Fruit fly (Drosophila melanogaster) whole organism, embryonic: ENCODE measurements around the gene gdl.
A peak's percentile ranks its signal among the peaks of the same experiment; 100 is the strongest.

Experiments
- CG1024 ChIP-seq: fragments of 200-800 bp; sonication (Bioruptor generic); IDR thresholded peaks from 2 replicates; pipeline ENCODE4 v1.3.6; 2022; ENCODE audit warnings: missing biosample characterization, missing genetic modification characterization
- CG10267 ChIP-seq: fragments of 200-800 bp; sonication (Bioruptor generic); optimal IDR thresholded peaks from 2 replicates; lab custom pipeline; 2018; ENCODE audit warnings: missing biosample characterization, mild to moderate bottlenecking, missing genetic modification characterization, moderate library complexity
- CG15073 ChIP-seq: fragments of 200-800 bp; sonication (Bioruptor generic); optimal IDR thresholded peaks from 2 replicates; lab custom pipeline; 2016; ENCODE audit warnings: missing biosample characterization, missing genetic modification characterization
- CG1603 ChIP-seq: fragments of 200-800 bp; sonication (Bioruptor generic); optimal IDR thresholded peaks from 2 replicates; lab custom pipeline; 2019; ENCODE audit warnings: missing biosample characterization, mild to moderate bottlenecking, missing genetic modification characterization, moderate library complexity
- CG16813 ChIP-seq: fragments of 200-800 bp; sonication (Bioruptor generic); IDR thresholded peaks from 3 replicates; pipeline ENCODE4 v1.3.6; 2022; ENCODE audit warnings: missing biosample characterization, missing genetic modification characterization; ENCODE audit not compliant: partially characterized antibody
- CG17829 ChIP-seq: fragments of 200-800 bp; optimal IDR thresholded peaks from 2 replicates; lab custom pipeline; 2019; ENCODE audit warnings: missing biosample characterization, mild to moderate bottlenecking, missing genetic modification characterization, moderate library complexity
- CG2202 ChIP-seq: fragments of 200-800 bp; sonication (Bioruptor generic); optimal IDR thresholded peaks from 2 replicates; lab custom pipeline; 2018; ENCODE audit warnings: missing biosample characterization, mild to moderate bottlenecking, missing genetic modification characterization
- CG2712 ChIP-seq: fragments of 200-800 bp; optimal IDR thresholded peaks from 3 replicates; lab custom pipeline; 2019; ENCODE audit warnings: missing biosample characterization, mild to moderate bottlenecking, missing genetic modification characterization, moderate library complexity
- CG30020 ChIP-seq: fragments of 200-800 bp; optimal IDR thresholded peaks from 2 replicates; lab custom pipeline; 2019; ENCODE audit warnings: missing biosample characterization, mild to moderate bottlenecking, missing genetic modification characterization, moderate library complexity
- CG34224 ChIP-seq: fragments of 200-800 bp; sonication (Bioruptor generic); IDR thresholded peaks from 3 replicates; pipeline ENCODE4 v1.3.6; 2022; ENCODE audit warnings: missing biosample characterization, missing genetic modification characterization; ENCODE audit not compliant: partially characterized antibody
- CG3847 ChIP-seq: fragments of 200-800 bp; sonication (Bioruptor generic); IDR thresholded peaks from 2 replicates; pipeline ENCODE4 v1.3.6; 2022; ENCODE audit warnings: missing biosample characterization, missing genetic modification characterization
- CG4617 ChIP-seq: fragments of 200-800 bp; sonication (Bioruptor generic); optimal IDR thresholded peaks from 3 replicates; lab custom pipeline; 2016; ENCODE audit warnings: missing biosample characterization, missing genetic modification characterization, borderline replicate concordance
- CG9797 ChIP-seq: fragments of 200-800 bp; sonication (Bioruptor generic); optimal IDR thresholded peaks from 3 replicates; lab custom pipeline; 2018; ENCODE audit warnings: missing biosample characterization, mild to moderate bottlenecking, missing genetic modification characterization
- CoRest ChIP-seq: fragments of 200-800 bp; sonication (Bioruptor generic); optimal IDR thresholded peaks from 3 replicates; lab custom pipeline; 2018; ENCODE audit warnings: missing biosample characterization, mild to moderate bottlenecking, missing genetic modification characterization, moderate library complexity
- CrebB ChIP-seq: fragments of 200-800 bp; sonication (Bioruptor generic); optimal IDR thresholded peaks from 3 replicates; lab custom pipeline; 2018; ENCODE audit warnings: missing biosample characterization, mild to moderate bottlenecking, missing genetic modification characterization
- Dad ChIP-seq: fragments of 200-800 bp; sonication (Bioruptor generic); optimal IDR thresholded peaks from 3 replicates; lab custom pipeline; 2016; ENCODE audit warnings: missing biosample characterization, missing genetic modification characterization
- Dp ChIP-seq: fragments of 200-800 bp; sonication (Bioruptor generic); optimal IDR thresholded peaks from 2 replicates; lab custom pipeline; 2018; ENCODE audit warnings: missing biosample characterization, mild to moderate bottlenecking, missing genetic modification characterization, moderate library complexity
- Dref ChIP-seq: fragments of 200-800 bp; sonication (Bioruptor generic); IDR thresholded peaks from 2 replicates; pipeline ENCODE4 v1.3.6; 2022; ENCODE audit warnings: missing biosample characterization, missing genetic modification characterization
- E2f2 ChIP-seq: fragments of 200-800 bp; sonication (Bioruptor generic); IDR thresholded peaks from 2 replicates; pipeline ENCODE4 v1.3.6; 2022; ENCODE audit warnings: missing biosample characterization, missing genetic modification characterization
- Fer1 ChIP-seq: fragments of 200-800 bp; sonication (Bioruptor generic); optimal IDR thresholded peaks from 2 replicates; lab custom pipeline; 2017; ENCODE audit warnings: missing biosample characterization, mild to moderate bottlenecking, missing genetic modification characterization
- HLH4C ChIP-seq: fragments of 200-800 bp; sonication (Bioruptor generic); IDR thresholded peaks from 3 replicates; pipeline ENCODE4 v1.3.6; 2022; ENCODE audit warnings: missing biosample characterization, missing genetic modification characterization; ENCODE audit not compliant: partially characterized antibody
- HmgZ ChIP-seq: fragments of 200-800 bp; sonication (Bioruptor generic); optimal IDR thresholded peaks from 2 replicates; lab custom pipeline; 2018; ENCODE audit warnings: missing biosample characterization, mild to moderate bottlenecking, missing genetic modification characterization
- Hmr ChIP-seq: fragments of 200-800 bp; sonication (Bioruptor generic); optimal IDR thresholded peaks from 3 replicates; lab custom pipeline; 2017; ENCODE audit warnings: mild to moderate bottlenecking, missing biosample characterization, missing genetic modification reagents, missing genetic modification characterization
- Max ChIP-seq: fragments of 200-800 bp; sonication (Bioruptor generic); optimal IDR thresholded peaks from 2 replicates; lab custom pipeline; 2016; ENCODE audit warnings: missing biosample characterization, mild to moderate bottlenecking, missing genetic modification characterization
- Med ChIP-seq: fragments of 200-800 bp; sonication (Bioruptor generic); peaks from one replicate; lab custom pipeline; 2016; ENCODE audit warnings: missing biosample characterization, missing genetic modification characterization, mild to moderate bottlenecking, inconsistent platforms, moderate library complexity
- Meics ChIP-seq: fragments of 200-800 bp; sonication (Bioruptor generic); optimal IDR thresholded peaks from 2 replicates; lab custom pipeline; 2017; ENCODE audit warnings: missing biosample characterization, mild to moderate bottlenecking, missing genetic modification characterization
- Myb ChIP-seq: fragments of 200-800 bp; sonication (Bioruptor generic); optimal IDR thresholded peaks from 2 replicates; lab custom pipeline; 2016; ENCODE audit warnings: missing biosample characterization, missing genetic modification characterization
- Neu2 ChIP-seq: fragments of 200-800 bp; sonication (Bioruptor generic); optimal IDR thresholded peaks from 3 replicates; lab custom pipeline; 2016; ENCODE audit warnings: missing biosample characterization, missing genetic modification characterization, borderline replicate concordance
- Scr ChIP-seq: fragments of 200-800 bp; sonication (Bioruptor generic); IDR thresholded peaks from 2 replicates; pipeline ENCODE4 v1.3.6; 2022; ENCODE audit warnings: missing biosample characterization, missing genetic modification characterization; ENCODE audit not compliant: partially characterized antibody
- Sin3A ChIP-seq: fragments of >200 bp; optimal IDR thresholded peaks from 2 replicates; lab custom pipeline; 2018
- Sry-δ ChIP-seq: fragments of 200-800 bp; sonication (Bioruptor generic); optimal IDR thresholded peaks from 2 replicates; lab custom pipeline; 2016; ENCODE audit warnings: missing biosample characterization, missing genetic modification characterization
- Trl ChIP-seq, 3 experiments: fragments of >200 bp in 2 of 3; fragments of 200-800 bp in 1 of 3; sonication (Bioruptor generic) in 1 of 3; optimal IDR thresholded peaks; 2 replicates in 1 of 3; 3 replicates in 2 of 3; lab custom pipeline; 2016 to 2017; ENCODE audit warnings: missing biosample characterization in 1 of 3, missing genetic modification characterization in 1 of 3
- bbx ChIP-seq: fragments of 200-800 bp; sonication (Bioruptor generic); IDR thresholded peaks from 2 replicates; pipeline ENCODE4 v1.3.6; 2022; ENCODE audit warnings: missing biosample characterization, missing genetic modification characterization; ENCODE audit not compliant: partially characterized antibody
- bigmax ChIP-seq: fragments of 200-800 bp; sonication (Bioruptor generic); optimal IDR thresholded peaks from 2 replicates; lab custom pipeline; 2018; ENCODE audit warnings: missing biosample characterization, mild to moderate bottlenecking, missing genetic modification characterization
- bsh ChIP-seq, 2 experiments: fragments of 200-800 bp; sonication (Bioruptor generic); optimal IDR thresholded peaks; 2 replicates each; lab custom pipeline; 2017 to 2018; ENCODE audit warnings: mild to moderate bottlenecking in 2 of 2, missing biosample characterization in 2 of 2, missing genetic modification characterization in 2 of 2, moderate library complexity in 1 of 2
- caup ChIP-seq: fragments of 200-800 bp; sonication (Bioruptor generic); optimal IDR thresholded peaks from 3 replicates; lab custom pipeline; 2017; ENCODE audit warnings: missing biosample characterization, mild to moderate bottlenecking, missing genetic modification characterization, moderate library complexity; ENCODE audit not compliant: severe bottlenecking
- crp ChIP-seq, 2 experiments: fragments of 200-800 bp; sonication (Bioruptor generic); optimal IDR thresholded peaks; 2 replicates in 1 of 2; 3 replicates in 1 of 2; lab custom pipeline; 2017; ENCODE audit warnings: missing biosample characterization in 2 of 2, missing genetic modification characterization in 2 of 2, mild to moderate bottlenecking in 1 of 2, moderate library complexity in 1 of 2
- da ChIP-seq: fragments of 200-800 bp; sonication (Bioruptor generic); optimal IDR thresholded peaks from 2 replicates; lab custom pipeline; 2016; ENCODE audit warnings: missing biosample characterization, missing genetic modification characterization
- dm ChIP-seq: fragments of 200-800 bp; sonication (Bioruptor generic); optimal IDR thresholded peaks from 3 replicates; lab custom pipeline; 2016; ENCODE audit warnings: missing biosample characterization, missing genetic modification characterization
- insv ChIP-seq, 2 experiments: fragments of 200-800 bp; sonication (Bioruptor generic); optimal IDR thresholded peaks; 3 replicates each; lab custom pipeline; 2016 to 2018; ENCODE audit warnings: missing biosample characterization in 2 of 2, missing genetic modification characterization in 2 of 2
- nerfin-2 ChIP-seq: fragments of 200-800 bp; sonication (Bioruptor generic); IDR thresholded peaks from 2 replicates; pipeline ENCODE4 v1.3.6; 2022; ENCODE audit warnings: missing biosample characterization, missing genetic modification characterization; ENCODE audit not compliant: partially characterized antibody
- nmo ChIP-seq: fragments of 200-800 bp; sonication (Bioruptor generic); optimal IDR thresholded peaks from 2 replicates; lab custom pipeline; 2018; ENCODE audit warnings: missing biosample characterization, mild to moderate bottlenecking, missing genetic modification characterization, moderate library complexity
- slp2 ChIP-seq: fragments of 200-800 bp; sonication (Bioruptor generic); optimal IDR thresholded peaks from 2 replicates; lab custom pipeline; 2016; ENCODE audit warnings: missing biosample characterization, missing genetic modification characterization
- sug ChIP-seq: fragments of 200-800 bp; optimal IDR thresholded peaks from 2 replicates; lab custom pipeline; 2019; ENCODE audit warnings: missing biosample characterization, mild to moderate bottlenecking, missing genetic modification characterization, moderate library complexity
- tna ChIP-seq: fragments of 200-800 bp; sonication (Bioruptor generic); IDR thresholded peaks from 2 replicates; pipeline ENCODE4 v1.3.6; 2022; ENCODE audit warnings: missing biosample characterization, missing genetic modification characterization; ENCODE audit not compliant: partially characterized antibody
- trem ChIP-seq: fragments of 200-800 bp; optimal IDR thresholded peaks from 3 replicates; lab custom pipeline; 2019; ENCODE audit warnings: missing biosample characterization, mild to moderate bottlenecking, missing genetic modification characterization, moderate library complexity
- twi ChIP-seq: fragments of 200-800 bp; optimal IDR thresholded peaks from 2 replicates; lab custom pipeline; 2019; ENCODE audit warnings: missing biosample characterization, mild to moderate bottlenecking, missing genetic modification characterization, moderate library complexity
- vvl ChIP-seq: fragments of 200-800 bp; sonication (Bioruptor generic); IDR thresholded peaks from 2 replicates; pipeline ENCODE4 v1.3.6; 2022; ENCODE audit warnings: missing biosample characterization, missing genetic modification characterization

The gdl gene

dm6 chr3L:15498745-15499144 lies 10.5 kb upstream of the gdl start, which contains the start of gene CG7275:
Gene CG7275 (plus strand): TSS chr3L:15498959.
- TF ChIP-seq tna (GFP tag; lab: Robert Waterston, UW) (no peak), vvl (GFP tag; lab: Robert Waterston, UW) (peak; percentile 56; the same call in 1 of the 2 replicates), CG16813 (GFP tag; lab: Robert Waterston, UW) (peak; percentile 37; the same call in 2 of the 3 replicates), Myb (peak; percentile 47), bsh (GFP tag; optimal IDR thresholded peaks at IDR 0.05; lab: Kevin White, UChicago) (no peak), HmgZ (peak; percentile 35), CG34224 (peak; percentile 54), bigmax (peak; percentile 28), caup (GFP tag; lab: Kevin White, UChicago) (peak; percentile 39), Dp (GFP tag; lab: Kevin White, UChicago) (peak; percentile 98), bbx (GFP tag; lab: Robert Waterston, UW) (peak; percentile 52; the same call in 1 of the 2 replicates), nmo (GFP tag; lab: Kevin White, UChicago) (peak; percentile 39), CrebB (tag; lab: Kevin White, UChicago) (peak; percentile 12), slp2 (GFP tag; lab: Kevin White, UChicago) (no peak), CG2202 (tag; lab: Kevin White, UChicago) (no peak), Hmr (peak; percentile 11), crp (GFP tag; optimal IDR thresholded peaks at IDR 0.05; lab: Kevin White, UChicago) (peak; percentile 86 to 98), Trl (optimal IDR thresholded peaks at IDR 0.05; lab: Kevin White, UChicago) (no peak), Trl (GFP tag; optimal IDR thresholded peaks at IDR 0.05; lab: Kevin White, UChicago) (no peak), CG4617 (GFP tag; lab: Kevin White, UChicago) (peak; percentile 41), Meics (no peak), sug (tag; lab: Kevin White, UChicago) (peak; percentile 18), Sin3A (lab: Kevin White, UChicago) (peak; percentile 52), CG1603 (tag; lab: Kevin White, UChicago) (peak; percentile 68), Fer1 (GFP tag; lab: Kevin White, UChicago) (peak; percentile 49), E2f2 (GFP tag; lab: Robert Waterston, UW) (peak; percentile 98), CG30020 (tag; lab: Kevin White, UChicago) (no peak), Dad (GFP tag; lab: Kevin White, UChicago) (no peak), Scr (GFP tag; lab: Robert Waterston, UW) (0 out of 2 replicates have a peak, but pooled peaks have one; percentile 24), CG9797 (peak; percentile 9), Max (GFP tag; lab: Kevin White, UChicago) (peak; percentile 86), CG1024 (GFP tag; lab: Robert Waterston, UW) (no peak), HLH4C (GFP tag; lab: Robert Waterston, UW) (0 out of 3 replicates have a peak, but pooled peaks have one; percentile 48), CG17829 (peak; percentile 9), Neu2 (GFP tag; lab: Kevin White, UChicago) (no peak), Sry-δ (GFP tag; lab: Kevin White, UChicago) (peak; percentile 4), CG10267 (peak; percentile 58), CG15073 (no peak), da (GFP tag; lab: Kevin White, UChicago) (no peak), CG2712 (tag; lab: Kevin White, UChicago) (peak; percentile 2), dm (GFP tag; lab: Kevin White, UChicago) (peak; percentile 95), insv (GFP tag; optimal IDR thresholded peaks at IDR 0.05; lab: Kevin White, UChicago) (peak in 1 of 2 experiments; percentile 23), twi (tag; lab: Kevin White, UChicago) (peak; percentile 55), Med (GFP tag; lab: Kevin White, UChicago) (peak; percentile 85), nerfin-2 (GFP tag; lab: Robert Waterston, UW) (peak; percentile 23; the same call in 1 of the 2 replicates), CoRest (peak; percentile 15), trem (tag; lab: Kevin White, UChicago) (peak; percentile 60), CG3847 (GFP tag; lab: Robert Waterston, UW) (peak; percentile 73), Dref (GFP tag; lab: Robert Waterston, UW) (peak; percentile 43; the same call in 1 of the 2 replicates)
